Worm (Caenorhabditis elegans) whole organism, L4 larva: ENCODE data around the gene dpf-5.

Experiments
- F49E8.2 ChIP-seq: sonication (generic microtip); optimal IDR thresholded peaks from 2 replicates; lab custom pipeline; 2016; ENCODE audit warnings: missing compliant biosample characterization, mild to moderate bottlenecking, missing genetic modification characterization, borderline replicate concordance
- Y105C5A.15 ChIP-seq: fragments of 200-800 bp; sonication (Bioruptor generic); IDR thresholded peaks from 2 replicates; pipeline ENCODE4 v1.3.6; 2022; ENCODE audit warnings: missing genetic modification characterization, missing compliant biosample characterization
- Y75B8A.6 ChIP-seq: fragments of 200-800 bp; sonication (Bioruptor generic); IDR thresholded peaks from 2 replicates; pipeline ENCODE4 v1.3.6; 2022; ENCODE audit warnings: missing genetic modification reagents, missing genetic modification characterization, missing compliant biosample characterization
- ZK546.5 ChIP-seq, 2 experiments: sonication (generic microtip); optimal IDR thresholded peaks; 2 replicates each; lab custom pipeline; 2017; ENCODE audit warnings: missing biosample characterization in 2 of 2, missing genetic modification characterization in 2 of 2
- ceh-28 ChIP-seq: fragments of 150-350 bp; optimal IDR thresholded peaks from 2 replicates; lab custom pipeline; 2014; ENCODE audit warnings: missing biosample characterization, missing genetic modification reagents, missing genetic modification characterization
- ceh-44 ChIP-seq: fragments of 200-800 bp; sonication (Bioruptor generic); IDR thresholded peaks from 2 replicates; pipeline ENCODE4 v1.3.6; 2022; ENCODE audit warnings: missing genetic modification reagents, missing genetic modification characterization, missing compliant biosample characterization
- ces-1 ChIP-seq: fragments of 150-350 bp; sonication (generic microtip); optimal IDR thresholded peaks from 4 replicates; lab custom pipeline; 2014; ENCODE audit warnings: missing biosample characterization, missing genetic modification reagents, missing genetic modification characterization
- ctbp-1 ChIP-seq: fragments of 200-800 bp; sonication (Bioruptor generic); IDR thresholded peaks from 2 replicates; pipeline ENCODE4 v1.3.6; 2022; ENCODE audit warnings: missing genetic modification reagents, missing genetic modification characterization, missing compliant biosample characterization
- daf-12 ChIP-seq: fragments of 150-350 bp; optimal IDR thresholded peaks from 2 replicates; lab custom pipeline; 2014; ENCODE audit warnings: missing biosample characterization, missing genetic modification reagents, missing genetic modification characterization
- daf-16 ChIP-seq, 3 experiments: sonication (generic microtip); optimal IDR thresholded peaks; 2 replicates each; lab custom pipeline; 2016 to 2017; ENCODE audit warnings: missing genetic modification characterization in 3 of 3, missing genetic modification reagents in 3 of 3, mild to moderate bottlenecking in 2 of 3, missing compliant biosample characterization in 2 of 3, missing biosample characterization in 1 of 3, moderate library complexity in 1 of 3
- dve-1 ChIP-seq: sonication (generic microtip); optimal IDR thresholded peaks from 2 replicates; lab custom pipeline; 2017; ENCODE audit warnings: antibody characterized with exemption, mild to moderate bottlenecking, missing genetic modification characterization, missing compliant biosample characterization; ENCODE audit not compliant: insufficient read depth
- hif-1 ChIP-seq, 2 experiments: sonication (generic microtip); optimal IDR thresholded peaks; 2 replicates each; lab custom pipeline; 2016 to 2017; ENCODE audit warnings: missing compliant biosample characterization in 2 of 2, missing genetic modification characterization in 2 of 2, missing genetic modification reagents in 2 of 2, missing genotype in 2 of 2, mild to moderate bottlenecking in 1 of 2
- hlh-11 ChIP-seq: fragments of 200-800 bp; sonication (Bioruptor generic); optimal IDR thresholded peaks from 2 replicates; lab custom pipeline; 2018; ENCODE audit warnings: mild to moderate bottlenecking, missing genetic modification characterization, missing compliant biosample characterization
- hlh-30 ChIP-seq: sonication (generic microtip); optimal IDR thresholded peaks from 2 replicates; lab custom pipeline; 2017; ENCODE audit warnings: antibody characterized with exemption, mild to moderate bottlenecking, missing genetic modification characterization, missing compliant biosample characterization; ENCODE audit not compliant: insufficient read depth
- hmg-1.1 ChIP-seq: fragments of 200-800 bp; sonication (Bioruptor generic); IDR thresholded peaks from 2 replicates; pipeline ENCODE4 v1.3.6; 2022; ENCODE audit warnings: missing genetic modification reagents, missing genetic modification characterization, missing compliant biosample characterization
- jun-1 ChIP-seq: fragments of 150-350 bp; optimal IDR thresholded peaks from 2 replicates; lab custom pipeline; 2014; ENCODE audit warnings: missing biosample characterization, missing genetic modification reagents, missing genetic modification characterization
- lin-1 ChIP-seq: fragments of 200-800 bp; sonication (Bioruptor generic); IDR thresholded peaks from 2 replicates; pipeline ENCODE4 v1.3.6; 2022; ENCODE audit warnings: missing genetic modification reagents, missing genetic modification characterization, missing compliant biosample characterization
- lin-29 ChIP-seq: fragments of 200-800 bp; sonication (Bioruptor generic); IDR thresholded peaks from 2 replicates; pipeline ENCODE4 v1.3.6; 2022; ENCODE audit warnings: missing genetic modification reagents, missing genetic modification characterization, missing compliant biosample characterization
- lin-38 ChIP-seq: fragments of 200-800 bp; sonication (Bioruptor generic); IDR thresholded peaks from 2 replicates; pipeline ENCODE4 v1.3.6; 2022; ENCODE audit warnings: missing genetic modification reagents, missing genetic modification characterization, missing compliant biosample characterization
- lsy-2 ChIP-seq, 2 experiments: fragments of 150-350 bp in 1 of 2; sonication (generic microtip) in 1 of 2; optimal IDR thresholded peaks; 2 replicates each; lab custom pipeline; 2014 to 2017; ENCODE audit warnings: missing biosample characterization in 2 of 2, missing genetic modification characterization in 2 of 2
- madf-9 ChIP-seq: fragments of 200-800 bp; sonication (Bioruptor generic); conservative IDR thresholded peaks from 2 replicates; pipeline ENCODE4 v1.3.6; 2022; ENCODE audit warnings: missing genetic modification reagents, missing genetic modification characterization, missing compliant biosample characterization
- mdl-1 ChIP-seq, 2 experiments: fragments of 150-350 bp in 1 of 2; sonication (generic microtip) in 1 of 2; optimal IDR thresholded peaks; 2 replicates each; lab custom pipeline; 2014 to 2017; ENCODE audit warnings: missing biosample characterization in 2 of 2, missing genetic modification characterization in 2 of 2
- mep-1 ChIP-seq: fragments of 150-350 bp; sonication (generic microtip); optimal IDR thresholded peaks from 3 replicates; lab custom pipeline; 2014; ENCODE audit warnings: missing biosample characterization, missing genetic modification characterization
- mes-2 ChIP-seq: sonication (generic microtip); optimal IDR thresholded peaks from 2 replicates; lab custom pipeline; 2016; ENCODE audit warnings: missing genotype, mild to moderate bottlenecking, missing genetic modification characterization, missing compliant biosample characterization; ENCODE audit not compliant: poor library complexity, severe bottlenecking
- mxl-2 ChIP-seq: fragments of 200-800 bp; sonication (Bioruptor generic); conservative IDR thresholded peaks from 2 replicates; pipeline ENCODE4 v1.3.6; 2022; ENCODE audit warnings: missing genetic modification reagents, missing genetic modification characterization, missing compliant biosample characterization
- mxl-3 ChIP-seq: fragments of 200-800 bp; sonication (Bioruptor generic); optimal IDR thresholded peaks from 2 replicates; lab custom pipeline; 2018; ENCODE audit warnings: mild to moderate bottlenecking, missing genetic modification characterization, missing compliant biosample characterization
- nhr-10 ChIP-seq: fragments of 150-350 bp; optimal IDR thresholded peaks from 2 replicates; lab custom pipeline; 2014; ENCODE audit warnings: missing biosample characterization, missing genetic modification characterization
- nhr-42 ChIP-seq: fragments of 200-800 bp; sonication (Bioruptor generic); IDR thresholded peaks from 2 replicates; pipeline ENCODE4 v1.3.6; 2022; ENCODE audit warnings: missing genetic modification characterization, missing compliant biosample characterization
- nhr-6 ChIP-seq: fragments of 150-350 bp; optimal IDR thresholded peaks from 2 replicates; lab custom pipeline; 2014; ENCODE audit warnings: missing biosample characterization, missing genetic modification characterization
- rbr-2 ChIP-seq: sonication (generic microtip); optimal IDR thresholded peaks from 2 replicates; lab custom pipeline; 2016; ENCODE audit warnings: missing genotype, missing genetic modification characterization, missing compliant biosample characterization
- snpc-1.2 ChIP-seq: fragments of 200-800 bp; sonication (Bioruptor generic); IDR thresholded peaks from 2 replicates; pipeline ENCODE4 v1.3.6; 2022; ENCODE audit warnings: missing genetic modification reagents, missing genetic modification characterization, missing compliant biosample characterization
- snpc-4 ChIP-seq: fragments of 150-350 bp; optimal IDR thresholded peaks from 2 replicates; lab custom pipeline; 2014; ENCODE audit warnings: missing biosample characterization, missing genetic modification characterization
- spr-3 ChIP-seq: fragments of 200-800 bp; sonication (Bioruptor generic); optimal IDR thresholded peaks from 2 replicates; lab custom pipeline; 2018; ENCODE audit warnings: mild to moderate bottlenecking, missing genetic modification characterization, missing compliant biosample characterization
- tag-97 ChIP-seq: fragments of 200-800 bp; sonication (Bioruptor generic); IDR thresholded peaks from 2 replicates; pipeline ENCODE4 v1.3.6; 2022; ENCODE audit warnings: missing genetic modification characterization, missing compliant biosample characterization
- unc-62 ChIP-seq, 3 experiments: fragments of 150-350 bp in 1 of 3; sonication (generic microtip); optimal IDR thresholded peaks in 2 of 3; peaks in 1 of 3; 1 replicate in 1 of 3; 2 replicates in 2 of 3; lab custom pipeline; 2014 to 2017; ENCODE audit warnings: missing biosample characterization in 3 of 3, missing genetic modification characterization in 3 of 3, missing genetic modification reagents in 3 of 3, missing genotype in 1 of 3
- zfp-2 ChIP-seq: sonication (generic microtip); optimal IDR thresholded peaks from 2 replicates; lab custom pipeline; 2016; ENCODE audit warnings: mild to moderate bottlenecking, missing genetic modification characterization, missing compliant biosample characterization
- zfp-3 ChIP-seq: fragments of 200-800 bp; sonication (Bioruptor generic); conservative IDR thresholded peaks from 2 replicates; pipeline ENCODE4 v1.3.6; 2022; ENCODE audit warnings: missing genetic modification reagents, missing genetic modification characterization, missing compliant biosample characterization
- zip-2 ChIP-seq: fragments of 150-350 bp; optimal IDR thresholded peaks from 2 replicates; lab custom pipeline; 2014; ENCODE audit warnings: missing biosample characterization, missing genetic modification characterization
- ztf-7 ChIP-seq: fragments of 150-350 bp; optimal IDR thresholded peaks from 2 replicates; lab custom pipeline; 2014; ENCODE audit warnings: missing biosample characterization, missing genetic modification characterization

Gene dpf-5

ce11 chrIV:4788332-4788731, 18.1 kb downstream of the dpf-5 start, which contains the start of gene nhr-104 (continued):
- no peak for TF ChIP-seq ctbp-1 (GFP tag; lab: Robert Waterston, UW)
- TF ChIP-seq daf-16 (GFP tag; optimal IDR thresholded peaks at IDR 0.05; lab: Kevin White, UChicago), result no peak
- peak; percentile 97 for TF ChIP-seq daf-16 (tag; optimal IDR thresholded peaks at IDR 0.05; lab: Kevin White, UChicago)
- TF ChIP-seq mdl-1 (tag; optimal IDR thresholded peaks at IDR 0.05; lab: Kevin White, UChicago), result peak in 1 of 2 experiments; percentile 86
- TF ChIP-seq unc-62 (GFP tag; optimal IDR thresholded peaks at IDR 0.05 in 1 of 2; lab: Kevin White, UChicago), result peak in 1 of 2 experiments; percentile 92
- no peak for TF ChIP-seq unc-62 (tag; optimal IDR thresholded peaks at IDR 0.05; lab: Kevin White, UChicago)
- no peak for TF ChIP-seq nhr-6
- TF ChIP-seq mep-1, result peak; percentile 45
- no peak for TF ChIP-seq tag-97 (GFP tag; lab: Robert Waterston, UW)
- TF ChIP-seq mes-2 (tag; lab: Kevin White, UChicago), result peak; percentile 35
- TF ChIP-seq lin-38 (GFP tag; lab: Robert Waterston, UW), result no peak
- peak; percentile 80 for TF ChIP-seq hlh-11
- TF ChIP-seq rbr-2 (tag; lab: Kevin White, UChicago), result no peak
- no peak for TF ChIP-seq ceh-44
- no peak for TF ChIP-seq F49E8.2 (tag; lab: Kevin White, UChicago)
- no peak for TF ChIP-seq ceh-28 (tag; lab: Kevin White, UChicago)
- peak; percentile 45 for TF ChIP-seq mxl-3
- TF ChIP-seq Y105C5A.15, result no peak
- no peak for TF ChIP-seq Y75B8A.6 (GFP tag; lab: Robert Waterston, UW)
- TF ChIP-seq daf-12 (tag; lab: Kevin White, UChicago), result no peak
- no peak for TF ChIP-seq zip-2 (tag; lab: Kevin White, UChicago)
- TF ChIP-seq mxl-2 (GFP tag; lab: Robert Waterston, UW), result no peak
- no peak for TF ChIP-seq madf-9
- TF ChIP-seq ztf-7, result peak; percentile 14
- no peak for TF ChIP-seq ces-1 (GFP tag; lab: Kevin White, UChicago)
- peak in 1 of 2 experiments; percentile 59 for TF ChIP-seq lsy-2 (tag; optimal IDR thresholded peaks at IDR 0.05; lab: Kevin White, UChicago)
- no peak for TF ChIP-seq spr-3 (GFP tag; lab: Kevin White, UChicago)
- no peak for TF ChIP-seq nhr-42 (GFP tag; lab: Robert Waterston, UW)
- TF ChIP-seq hif-1 (tag; optimal IDR thresholded peaks at IDR 0.05; lab: Kevin White, UChicago), result peak in 1 of 2 experiments; percentile 33
- no peak for TF ChIP-seq lin-1
- TF ChIP-seq jun-1 (tag; lab: Kevin White, UChicago), result no peak
- no peak for TF ChIP-seq lin-29
- peak; percentile 81 for TF ChIP-seq dve-1 (tag; lab: Kevin White, UChicago)
- peak; percentile 67 for TF ChIP-seq hlh-30 (tag; lab: Kevin White, UChicago)
- no peak for TF ChIP-seq snpc-4 (tag; lab: Kevin White, UChicago)
- no peak for TF ChIP-seq nhr-10 (tag; lab: Kevin White, UChicago)
- TF ChIP-seq zfp-2, result no peak
- TF ChIP-seq zfp-3 (GFP tag; lab: Robert Waterston, UW), result no peak
- no peak for TF ChIP-seq ZK546.5 (tag; optimal IDR thresholded peaks at IDR 0.05; lab: Kevin White, UChicago)
- TF ChIP-seq hmg-1.1 (GFP tag; lab: Robert Waterston, UW), result 0 out of 2 replicates have a peak, but pooled peaks have one; percentile 17
- TF ChIP-seq, all 104 proteins: peak for 19

- TF ChIP-seq dve-1 (tag; lab: Kevin White, UChicago) (peak; percentile 13), snpc-1.2 (GFP tag; lab: Robert Waterston, UW) (0 out of 2 replicates have a peak, but pooled peaks have one; percentile 10)
Observed at ce11 chrIV:4784687-4785086, 21.7 kb downstream of the dpf-5 start.
